Worm (Caenorhabditis elegans): Measurements from ENCODE around the gene rib-2.
A peak's percentile ranks its signal among the peaks of the same experiment; 100 is the strongest.

Gene rib-2

DNA sequence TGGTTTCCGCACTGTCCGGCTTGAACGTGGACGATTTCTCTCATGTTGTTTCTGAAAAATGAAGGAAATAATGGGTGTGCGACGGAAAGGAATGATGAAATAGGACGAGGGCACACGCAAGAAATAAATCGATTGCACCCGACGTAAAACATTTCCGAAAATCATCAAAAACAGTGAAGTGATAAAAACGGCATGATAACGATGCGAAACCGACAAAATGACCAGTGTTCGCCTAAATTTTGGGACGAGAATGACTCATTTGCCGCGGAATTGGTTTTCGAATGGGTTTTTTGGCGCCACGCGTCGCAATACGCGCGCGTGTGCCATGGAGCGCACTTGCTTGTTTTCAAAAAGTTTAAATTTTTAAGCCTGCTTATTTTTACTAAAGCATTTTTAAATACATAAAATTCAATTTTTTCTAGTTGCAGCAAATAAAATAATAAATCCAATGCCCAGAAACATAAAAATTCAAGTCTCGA, at the start of gene rib-2, which contains the start of gene tbb-1:
rib-2 (plus strand) TSS at position 429 of the 479 bp plus-strand sequence.
tbb-1 (minus strand) TSS at position 51 of the 479 bp plus-strand sequence.
- TF ChIP-seq lin-54 (GFP tag; optimal IDR thresholded peaks at IDR 0.05) (peak; percentile 99), ztf-3 (GFP tag; optimal IDR thresholded peaks at IDR 0.05) (no peak), rec-8 (tag; optimal IDR thresholded peaks at IDR 0.05) (no peak), cebp-1 (GFP tag; IDR thresholded peaks at IDR 0.05) (peak; percentile 85), cebp-1 (tag; optimal IDR thresholded peaks at IDR 0.05) (peak; percentile 93), lir-1 (GFP tag; conservative IDR thresholded peaks at IDR 0.05) (peak; percentile 85), mxl-1 (tag; optimal IDR thresholded peaks at IDR 0.05) (no peak), F37B4.10 (GFP tag; IDR thresholded peaks at IDR 0.05) (0 out of 2 replicates have a peak, but pooled peaks have one; percentile 77), ama-1 (optimal IDR thresholded peaks at IDR 0.05) (no peak), ama-1 (GFP tag; optimal IDR thresholded peaks at IDR 0.05) (no peak), nhr-27 (tag; optimal IDR thresholded peaks at IDR 0.05) (no peak), atf-7 (tag; optimal IDR thresholded peaks at IDR 0.05) (peak; percentile 29), cebp-2 (GFP tag; IDR thresholded peaks at IDR 0.05) (no peak), hmg-1.2 (GFP tag; IDR thresholded peaks at IDR 0.05) (peak; percentile 86), F10E7.11 (tag; optimal IDR thresholded peaks at IDR 0.05) (no peak), ekl-4 (GFP tag; IDR thresholded peaks at IDR 0.05) (peak; percentile 96), B0035.1 (tag; optimal IDR thresholded peaks at IDR 0.05) (peak; percentile 17), ztf-25 (GFP tag; IDR thresholded peaks at IDR 0.05) (peak; percentile 91), pbrm-1 (GFP tag; IDR thresholded peaks at IDR 0.05) (peak; percentile 96), ztf-28 (GFP tag; IDR thresholded peaks at IDR 0.05) (peak; percentile 93), madf-6 (GFP tag; IDR thresholded peaks at IDR 0.05) (peak; percentile 100), F57C9.4 (tag; optimal IDR thresholded peaks at IDR 0.05) (no peak), hrde-1 (tag; optimal IDR thresholded peaks at IDR 0.05; ENCODE audit: borderline replicate concordance) (peak; percentile 87), T26A5.8 (tag; optimal IDR thresholded peaks at IDR 0.05) (no peak), D2030.7 (GFP tag; IDR thresholded peaks at IDR 0.05) (peak; percentile 99), tbx-9 (tag; optimal IDR thresholded peaks at IDR 0.05; ENCODE audit: borderline replicate concordance) (no peak), akir-1 (GFP tag; optimal IDR thresholded peaks at IDR 0.05) (no peak), tbp1 (GFP tag; optimal IDR thresholded peaks at IDR 0.05) (peak; percentile 76), Y56A3A.18 (GFP tag; IDR thresholded peaks at IDR 0.05) (no peak), C06A6.2 (GFP tag; conservative IDR thresholded peaks at IDR 0.05) (peak; percentile 47; the same call in 1 of the 2 replicates), lsy-27 (tag; optimal IDR thresholded peaks at IDR 0.05; ENCODE audit: borderline replicate concordance, insufficient read depth) (no peak), repo-1 (tag; optimal IDR thresholded peaks at IDR 0.05) (no peak), hlh-26 (GFP tag; conservative IDR thresholded peaks at IDR 0.05) (no peak), ceh-100 (GFP tag; IDR thresholded peaks at IDR 0.05) (peak; percentile 87), lin-35 (GFP tag; optimal IDR thresholded peaks at IDR 0.05) (peak; percentile 15 to 88 (median 87)), snpc-1.3 (tag; optimal IDR thresholded peaks at IDR 0.05; ENCODE audit: insufficient read depth) (peak; percentile 68), sea-2 (GFP tag; IDR thresholded peaks at IDR 0.05) (no peak), pha-4 (tag; optimal IDR thresholded peaks at IDR 0.05) (peak; percentile 41), nfyb-1 (GFP tag; IDR thresholded peaks at IDR 0.05) (peak; percentile 91), ceh-40 (GFP tag; IDR thresholded peaks at IDR 0.05) (no peak), ceh-91 (GFP tag; IDR thresholded peaks at IDR 0.05) (peak; percentile 100), F39B2.1 (GFP tag; IDR thresholded peaks at IDR 0.05) (no peak), chd-7 (tag; optimal IDR thresholded peaks at IDR 0.05) (peak; percentile 1), nhr-179 (tag; optimal IDR thresholded peaks at IDR 0.05) (no peak), F55B11.4 (tag; optimal IDR thresholded peaks at IDR 0.05; ENCODE audit: borderline replicate concordance, insufficient read depth) (no peak), nhr-90 (tag; optimal IDR thresholded peaks at IDR 0.05) (peak; percentile 82), madf-3 (GFP tag; IDR thresholded peaks at IDR 0.05) (peak; percentile 97), gei-17 (GFP tag; optimal IDR thresholded peaks at IDR 0.05) (no peak), Y79H2A.3 (GFP tag; conservative IDR thresholded peaks at IDR 0.05) (peak; percentile 97)

All from whole organism, young adult.